Fruit fly (Drosophila melanogaster): ENCODE data around the gene CG13841.

Gene CG13841

DNA sequence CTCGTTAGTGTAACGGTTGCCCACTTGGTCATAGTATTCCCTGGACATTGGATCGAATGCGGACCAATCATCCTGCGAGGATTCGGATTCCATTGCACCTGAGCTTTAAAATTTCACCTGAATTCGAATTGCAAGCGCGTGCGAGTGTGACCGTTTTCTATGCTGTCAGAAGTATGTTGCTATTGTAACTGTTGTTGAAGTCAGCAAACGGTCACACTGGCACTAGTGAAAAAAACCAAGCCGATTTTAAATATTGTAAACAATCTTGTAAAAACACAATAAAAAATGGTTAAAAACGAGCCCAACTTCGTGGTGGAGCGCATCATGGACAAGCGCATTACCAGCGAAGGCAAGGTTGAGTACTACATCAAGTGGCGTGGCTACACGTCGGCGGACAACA is 22.1 kb downstream of the CG13841 start, which contains the start of the genes vret and HP1c (continued):
- peak; percentile 95 for TF ChIP-seq CG14710 (tag; optimal IDR thresholded peaks at IDR 0.05)
- peak; percentile 43 for TF ChIP-seq CG2116 (GFP tag; optimal IDR thresholded peaks at IDR 0.05)
- peak; percentile 7 for TF ChIP-seq nmo (GFP tag; optimal IDR thresholded peaks at IDR 0.05)
- peak; percentile 68 for TF ChIP-seq Aef1 (GFP tag; IDR thresholded peaks at IDR 0.05)
- TF ChIP-seq CG12659 (GFP tag; optimal IDR thresholded peaks at IDR 0.05), result peak; percentile 40
- TF ChIP-seq CG4617 (GFP tag; optimal IDR thresholded peaks at IDR 0.05; ENCODE audit: borderline replicate concordance), result peak; percentile 69
- TF ChIP-seq CHES-1-like (GFP tag; optimal IDR thresholded peaks at IDR 0.05), result peak; percentile 5
- TF ChIP-seq gfzf (GFP tag; optimal IDR thresholded peaks at IDR 0.05), result peak; percentile 83
- TF ChIP-seq crp (GFP tag; optimal IDR thresholded peaks at IDR 0.05), result peak in 1 of 2 experiments; percentile 52
- TF ChIP-seq lbe (GFP tag; optimal IDR thresholded peaks at IDR 0.05), result no peak
- peak; percentile 32 for TF ChIP-seq HmgZ (tag; optimal IDR thresholded peaks at IDR 0.05)
- TF ChIP-seq Bgb (GFP tag; IDR thresholded peaks at IDR 0.05; ENCODE audit: partially characterized antibody), result 0 out of 2 replicates have a peak, but pooled peaks have one; percentile 10
- TF ChIP-seq CG6791 (GFP tag; IDR thresholded peaks at IDR 0.05; ENCODE audit: partially characterized antibody), result peak; percentile 42; the same call in 1 of the 3 replicates
- peak; percentile 84 for TF ChIP-seq MESR4 (GFP tag; optimal IDR thresholded peaks at IDR 0.05)
- TF ChIP-seq Med (GFP tag), result peak; percentile 76
- TF ChIP-seq CG13287 (GFP tag; IDR thresholded peaks at IDR 0.05; ENCODE audit: partially characterized antibody), result peak; percentile 56; the same call in 1 of the 2 replicates
- no peak for TF ChIP-seq TFAM (GFP tag; optimal IDR thresholded peaks at IDR 0.05)
- TF ChIP-seq CG1024 (GFP tag; IDR thresholded peaks at IDR 0.05), result no peak
- TF ChIP-seq yki (optimal IDR thresholded peaks at IDR 0.05), result no peak
- TF ChIP-seq CG34422 (GFP tag; IDR thresholded peaks at IDR 0.05), result peak; percentile 31; the same call in 1 of the 3 replicates
- peak; percentile 46; the same call in 1 of the 3 replicates for TF ChIP-seq Opbp (GFP tag; IDR thresholded peaks at IDR 0.05; ENCODE audit: partially characterized antibody)
- TF ChIP-seq sima (GFP tag; optimal IDR thresholded peaks at IDR 0.05), result no peak
- TF ChIP-seq CG1603 (tag; optimal IDR thresholded peaks at IDR 0.05), result peak; percentile 97
- TF ChIP-seq MBD-R2 (GFP tag; IDR thresholded peaks at IDR 0.05), result peak; percentile 95
- peak; percentile 48; the same call in 1 of the 3 replicates for TF ChIP-seq CG2199 (GFP tag; IDR thresholded peaks at IDR 0.05)
- TF ChIP-seq CG3995 (GFP tag; optimal IDR thresholded peaks at IDR 0.05), result peak; percentile 47
- TF ChIP-seq cato (GFP tag; optimal IDR thresholded peaks at IDR 0.05; ENCODE audit: borderline replicate concordance), result no peak
- TF ChIP-seq Sry-δ (GFP tag; optimal IDR thresholded peaks at IDR 0.05), result peak; percentile 24
- TF ChIP-seq Dref (GFP tag; IDR thresholded peaks at IDR 0.05), result peak; percentile 36; the same call in 1 of the 2 replicates
- TF ChIP-seq CG10654 (GFP tag; optimal IDR thresholded peaks at IDR 0.05), result no peak
- no peak for TF ChIP-seq CG12769 (tag; optimal IDR thresholded peaks at IDR 0.05)
- no peak for TF ChIP-seq Sox102F (GFP tag; optimal IDR thresholded peaks at IDR 0.05)
- TF ChIP-seq cg (GFP tag; optimal IDR thresholded peaks at IDR 0.05), result no peak
- TF ChIP-seq CTCF (GFP tag; optimal IDR thresholded peaks at IDR 0.05), result peak; percentile 42
- TF ChIP-seq CG9797 (GFP tag; optimal IDR thresholded peaks at IDR 0.05), result peak; percentile 85
- peak; percentile 74 for TF ChIP-seq Myb (GFP tag; optimal IDR thresholded peaks at IDR 0.05)
- TF ChIP-seq amos (GFP tag; IDR thresholded peaks at IDR 0.05; ENCODE audit: partially characterized antibody), result peak; percentile 33; the same call in 1 of the 2 replicates
- 0 out of 2 replicates have a peak, but pooled peaks have one; percentile 30 for TF ChIP-seq sna (GFP tag; IDR thresholded peaks at IDR 0.05; ENCODE audit: partially characterized antibody)
- peak; percentile 34 for TF ChIP-seq Ets97D (GFP tag; optimal IDR thresholded peaks at IDR 0.05)
- TF ChIP-seq CG34224 (GFP tag; IDR thresholded peaks at IDR 0.05; ENCODE audit: partially characterized antibody), result peak; percentile 37; the same call in 1 of the 3 replicates
- TF ChIP-seq sisA (GFP tag; IDR thresholded peaks at IDR 0.05), result no peak
- TF ChIP-seq pzg (GFP tag; optimal IDR thresholded peaks at IDR 0.05), result peak; percentile 78
- TF ChIP-seq Scr (GFP tag; IDR thresholded peaks at IDR 0.05; ENCODE audit: partially characterized antibody), result peak; percentile 38; the same call in 1 of the 2 replicates
- TF ChIP-seq CG3847 (GFP tag; IDR thresholded peaks at IDR 0.05), result peak; percentile 59
